Worm (Caenorhabditis elegans): Measurements from ENCODE around the gene ser-2.

ser-2 gene

ce11 chrX:15312073-15312472, 9.3 kb upstream of the ser-2 start:
- peak; percentile 23 for TF ChIP-seq nhr-85 (tag)
- TF ChIP-seq efl-3 (GFP tag; optimal IDR thresholded peaks at IDR 0.05) = no peak
- TF ChIP-seq blmp-1 (tag; optimal IDR thresholded peaks at IDR 0.05) = peak; percentile 20
- TF ChIP-seq lin-14 (GFP tag; optimal IDR thresholded peaks at IDR 0.05) = peak; percentile 16

ce11 chrX:15310986-15311385, 8.2 kb upstream of the ser-2 start:
- TF ChIP-seq xbp-1 (tag; optimal IDR thresholded peaks at IDR 0.05) (no peak), C16A3.4 (tag; optimal IDR thresholded peaks at IDR 0.05) (no peak), dsc-1 (tag; optimal IDR thresholded peaks at IDR 0.05) (no peak), unc-98 (GFP tag; IDR thresholded peaks at IDR 0.05) (no peak), nhr-12 (tag; optimal IDR thresholded peaks at IDR 0.05) (no peak), jun-1 (tag; optimal IDR thresholded peaks at IDR 0.05) (no peak), nhr-20 (tag; optimal IDR thresholded peaks at IDR 0.05) (no peak), nhr-47 (tag; optimal IDR thresholded peaks at IDR 0.05) (no peak), unc-130 (tag; optimal IDR thresholded peaks at IDR 0.05) (no peak), ama-1 (optimal IDR thresholded peaks at IDR 0.05) (no peak), nhr-85 (tag) (no peak), mef-2 (tag; optimal IDR thresholded peaks at IDR 0.05) (no peak), C04F5.9 (tag; optimal IDR thresholded peaks at IDR 0.05) (no peak), unc-86 (tag; optimal IDR thresholded peaks at IDR 0.05) (no peak), pag-3 (tag; optimal IDR thresholded peaks at IDR 0.05; ENCODE audit: borderline replicate concordance, insufficient read depth) (no peak), nhr-90 (tag; optimal IDR thresholded peaks at IDR 0.05; ENCODE audit: poor library complexity) (no peak), mdl-1 (tag; optimal IDR thresholded peaks at IDR 0.05) (no peak), ztf-11 (tag; optimal IDR thresholded peaks at IDR 0.05) (no peak)

ce11 chrX:15310330-15310776, 7.6 kb upstream of the ser-2 start:
- TF ChIP-seq nhr-47 (tag; optimal IDR thresholded peaks at IDR 0.05) (no peak), sup-37 (GFP tag; optimal IDR thresholded peaks at IDR 0.05) (no peak), grh-1 (GFP tag; IDR thresholded peaks at IDR 0.05) (peak; percentile 32; the same call in 1 of the 2 replicates), irx-1 (tag; optimal IDR thresholded peaks at IDR 0.05) (no peak), alr-1 (tag; optimal IDR thresholded peaks at IDR 0.05; ENCODE audit: borderline replicate concordance) (no peak), nhr-11 (tag; optimal IDR thresholded peaks at IDR 0.05) (no peak), ztf-11 (tag; optimal IDR thresholded peaks at IDR 0.05) (no peak), ceh-82 (tag; optimal IDR thresholded peaks at IDR 0.05) (no peak), rnt-1 (tag; optimal IDR thresholded peaks at IDR 0.05) (no peak), lin-14 (GFP tag; optimal IDR thresholded peaks at IDR 0.05) (peak; percentile 53), skn-1 (tag; optimal IDR thresholded peaks at IDR 0.05) (no peak), mab-9 (GFP tag; IDR thresholded peaks at IDR 0.05) (no peak), nhr-77 (tag; optimal IDR thresholded peaks at IDR 0.05) (no peak), elt-2 (tag; optimal IDR thresholded peaks at IDR 0.05) (no peak), pax-3 (tag; optimal IDR thresholded peaks at IDR 0.05) (no peak), fkh-4 (tag; optimal IDR thresholded peaks at IDR 0.05; ENCODE audit: borderline replicate concordance) (no peak), dsc-1 (tag; optimal IDR thresholded peaks at IDR 0.05) (no peak), nhr-19 (GFP tag; conservative IDR thresholded peaks at IDR 0.05) (no peak), unc-86 (tag; optimal IDR thresholded peaks at IDR 0.05) (no peak), swsn-7 (tag; optimal IDR thresholded peaks at IDR 0.05) (no peak), nhr-237 (tag; optimal IDR thresholded peaks at IDR 0.05) (no peak), blmp-1 (tag; optimal IDR thresholded peaks at IDR 0.05) (peak; percentile 100), ceh-63 (GFP tag; optimal IDR thresholded peaks at IDR 0.05) (no peak), ceh-90 (tag; optimal IDR thresholded peaks at IDR 0.05) (no peak), pag-3 (tag; optimal IDR thresholded peaks at IDR 0.05; ENCODE audit: borderline replicate concordance, insufficient read depth) (no peak), Y116A8C.19 (tag; optimal IDR thresholded peaks at IDR 0.05; ENCODE audit: borderline replicate concordance) (no peak), dpl-1 (GFP tag; optimal IDR thresholded peaks at IDR 0.05) (no peak), aha-1 (tag; optimal IDR thresholded peaks at IDR 0.05) (no peak), mef-2 (tag; optimal IDR thresholded peaks at IDR 0.05) (no peak), fkh-10 (GFP tag; optimal IDR thresholded peaks at IDR 0.05) (no peak), nhr-76 (tag; optimal IDR thresholded peaks at IDR 0.05) (no peak), nhr-90 (tag; optimal IDR thresholded peaks at IDR 0.05; ENCODE audit: poor library complexity) (no peak), nhr-85 (tag) (peak; percentile 73)

All from whole organism, L1 larva.